Worm (Caenorhabditis elegans): Measurements from ENCODE around the gene nhr-43.

nhr-43 gene

ce11 chrIV:11885313-11885712 is 14.1 kb upstream of the nhr-43 start, which contains the start of gene let-653:
Gene let-653 (plus strand): TSS chrIV:11885613.
- TF ChIP-seq blmp-1 (tag; optimal IDR thresholded peaks at IDR 0.05; ENCODE audit: insufficient read depth) (no peak), sem-4 (tag; optimal IDR thresholded peaks at IDR 0.05) (no peak), zag-1 (tag; optimal IDR thresholded peaks at IDR 0.05) (no peak), dmd-4 (tag; optimal IDR thresholded peaks at IDR 0.05) (no peak), fos-1 (tag; optimal IDR thresholded peaks at IDR 0.05) (no peak), mbf-1 (tag; optimal IDR thresholded peaks at IDR 0.05) (no peak), nhr-23 (tag; optimal IDR thresholded peaks at IDR 0.05) (no peak), skn-1 (tag; optimal IDR thresholded peaks at IDR 0.05) (no peak), nhr-129 (tag; optimal IDR thresholded peaks at IDR 0.05) (no peak), alr-1 (tag; optimal IDR thresholded peaks at IDR 0.05) (no peak), Y55F3AM.14 (GFP tag; optimal IDR thresholded peaks at IDR 0.05) (no peak), lin-39 (tag; optimal IDR thresholded peaks at IDR 0.05) (no peak), nhr-25 (tag; optimal IDR thresholded peaks at IDR 0.05) (no peak), aly-2 (tag; optimal IDR thresholded peaks at IDR 0.05) (no peak), peb-1 (tag; optimal IDR thresholded peaks at IDR 0.05) (no peak), nhr-21 (tag; optimal IDR thresholded peaks at IDR 0.05) (no peak), ztf-11 (tag; optimal IDR thresholded peaks at IDR 0.05) (no peak)

- TF ChIP-seq nhr-237 (tag; optimal IDR thresholded peaks at IDR 0.05) = no peak
- TF ChIP-seq ztf-4 (tag; optimal IDR thresholded peaks at IDR 0.05) = no peak
- TF ChIP-seq unc-55 (GFP tag; optimal IDR thresholded peaks at IDR 0.05) = no peak
- no peak for TF ChIP-seq fos-1 (tag; optimal IDR thresholded peaks at IDR 0.05)
- no peak for TF ChIP-seq nhr-129 (tag; optimal IDR thresholded peaks at IDR 0.05)
- no peak for TF ChIP-seq unc-39 (tag; optimal IDR thresholded peaks at IDR 0.05)
- no peak for TF ChIP-seq egl-27 (tag; optimal IDR thresholded peaks at IDR 0.05)
- TF ChIP-seq nhr-11 (tag; optimal IDR thresholded peaks at IDR 0.05) = no peak
- no peak for TF ChIP-seq nhr-77 (tag; optimal IDR thresholded peaks at IDR 0.05)
- no peak for TF ChIP-seq lin-11 (tag; optimal IDR thresholded peaks at IDR 0.05)
- TF ChIP-seq ceh-16 (tag; optimal IDR thresholded peaks at IDR 0.05) = no peak
These were observed 6.8 kb upstream of the nhr-43 start for ce11 chrIV:11892545-11892944.

- TF ChIP-seq nhr-237 (tag; optimal IDR thresholded peaks at IDR 0.05) (no peak), nhr-77 (tag; optimal IDR thresholded peaks at IDR 0.05) (no peak), snpc-4 (tag; optimal IDR thresholded peaks at IDR 0.05) (no peak), nhr-23 (tag; optimal IDR thresholded peaks at IDR 0.05) (no peak), zag-1 (tag; optimal IDR thresholded peaks at IDR 0.05) (no peak), fos-1 (tag; optimal IDR thresholded peaks at IDR 0.05) (no peak), unc-62 (GFP tag; optimal IDR thresholded peaks at IDR 0.05) (no peak), peb-1 (tag; optimal IDR thresholded peaks at IDR 0.05) (no peak), ztf-4 (tag; optimal IDR thresholded peaks at IDR 0.05) (no peak)
These were observed 6.1 kb upstream of the nhr-43 start for ce11 chrIV:11893336-11893735.

- TF ChIP-seq lin-11 (tag; optimal IDR thresholded peaks at IDR 0.05) = no peak
- TF ChIP-seq R02D3.7 (tag; optimal IDR thresholded peaks at IDR 0.05) = no peak
- no peak for TF ChIP-seq sem-4 (tag; optimal IDR thresholded peaks at IDR 0.05)
- peak; percentile 72 for TF ChIP-seq fos-1 (tag; optimal IDR thresholded peaks at IDR 0.05)
- no peak for TF ChIP-seq aly-2 (tag; optimal IDR thresholded peaks at IDR 0.05)
- no peak for TF ChIP-seq mbf-1 (tag; optimal IDR thresholded peaks at IDR 0.05)
- no peak for TF ChIP-seq unc-62 (GFP tag; optimal IDR thresholded peaks at IDR 0.05)
- no peak for TF ChIP-seq nhr-77 (tag; optimal IDR thresholded peaks at IDR 0.05)
- peak; percentile 79 for TF ChIP-seq sma-9 (GFP tag; optimal IDR thresholded peaks at IDR 0.05)
- no peak for TF ChIP-seq sma-9 (tag; optimal IDR thresholded peaks at IDR 0.05)
- TF ChIP-seq nhr-10 (tag; optimal IDR thresholded peaks at IDR 0.05) = no peak
- TF ChIP-seq dmd-4 (tag; optimal IDR thresholded peaks at IDR 0.05) = no peak
- TF ChIP-seq gmeb-1 (tag; optimal IDR thresholded peaks at IDR 0.05) = no peak
- TF ChIP-seq sma-3 (GFP tag; optimal IDR thresholded peaks at IDR 0.05) = no peak
- no peak for TF ChIP-seq snpc-4 (tag; optimal IDR thresholded peaks at IDR 0.05)
- TF ChIP-seq nhr-129 (tag; optimal IDR thresholded peaks at IDR 0.05) = no peak
- TF ChIP-seq elt-1 (tag; optimal IDR thresholded peaks at IDR 0.05) = no peak
- TF ChIP-seq nhr-23 (tag; optimal IDR thresholded peaks at IDR 0.05) = no peak
- TF ChIP-seq ZK546.5 (tag; optimal IDR thresholded peaks at IDR 0.05) = no peak
- TF ChIP-seq unc-39 (tag; optimal IDR thresholded peaks at IDR 0.05) = no peak
- TF ChIP-seq elt-3 (tag; optimal IDR thresholded peaks at IDR 0.05) = no peak
- TF ChIP-seq unc-55 (GFP tag; optimal IDR thresholded peaks at IDR 0.05) = no peak
- TF ChIP-seq zag-1 (tag; optimal IDR thresholded peaks at IDR 0.05) = no peak
- no peak for TF ChIP-seq egl-27 (tag; optimal IDR thresholded peaks at IDR 0.05)
- no peak for TF ChIP-seq crh-2 (tag; optimal IDR thresholded peaks at IDR 0.05)
- no peak for TF ChIP-seq C34F6.9 (tag; optimal IDR thresholded peaks at IDR 0.05)
- TF ChIP-seq nhr-25 (tag; optimal IDR thresholded peaks at IDR 0.05) = peak; percentile 73
- no peak for TF ChIP-seq nhr-237 (tag; optimal IDR thresholded peaks at IDR 0.05)
- TF ChIP-seq nhr-21 (tag; optimal IDR thresholded peaks at IDR 0.05) = peak; percentile 84
- TF ChIP-seq alr-1 (tag; optimal IDR thresholded peaks at IDR 0.05) = no peak
- no peak for TF ChIP-seq nhr-6 (tag; optimal IDR thresholded peaks at IDR 0.05)
- no peak for TF ChIP-seq ztf-1 (GFP tag; conservative IDR thresholded peaks at IDR 0.05)
- no peak for TF ChIP-seq ztf-4 (tag; optimal IDR thresholded peaks at IDR 0.05)
- TF ChIP-seq peb-1 (tag; optimal IDR thresholded peaks at IDR 0.05) = no peak
- peak; percentile 16 for TF ChIP-seq blmp-1 (tag; optimal IDR thresholded peaks at IDR 0.05; ENCODE audit: insufficient read depth)
- TF ChIP-seq nhr-12 (tag; optimal IDR thresholded peaks at IDR 0.05) = no peak
- peak in 1 of 2 experiments; percentile 58 for TF ChIP-seq lsy-2 (tag; optimal IDR thresholded peaks at IDR 0.05)
- no peak for TF ChIP-seq lin-13 (GFP tag; optimal IDR thresholded peaks at IDR 0.05)
- TF ChIP-seq F13H6.1 (tag; optimal IDR thresholded peaks at IDR 0.05) = no peak
- TF ChIP-seq skn-1 (tag; optimal IDR thresholded peaks at IDR 0.05) = no peak
These were observed 1.7 kb upstream of the nhr-43 start for ce11 chrIV:11897710-11898109.
